Fruit fly (Drosophila melanogaster) whole organism, pupa: ENCODE measurements around the gene sle.

Source experiments
- CG10348 ChIP-seq: fragments of 200-800 bp; sonication (Bioruptor generic); IDR thresholded peaks from 2 replicates; pipeline ENCODE4 v1.3.6; 2022; ENCODE audit warnings: missing biosample characterization, missing genetic modification characterization
- CG14655 ChIP-seq: fragments of 200-800 bp; sonication (Bioruptor generic); optimal IDR thresholded peaks from 3 replicates; lab custom pipeline; 2017; ENCODE audit warnings: mild to moderate bottlenecking, missing biosample characterization, missing genetic modification reagents, missing genetic modification characterization
- CG15710 ChIP-seq: fragments of 200-800 bp; sonication (Bioruptor generic); optimal IDR thresholded peaks from 2 replicates; lab custom pipeline; 2018; ENCODE audit warnings: missing biosample characterization, mild to moderate bottlenecking, missing genetic modification characterization, moderate library complexity
- CG32121 ChIP-seq: fragments of 200-800 bp; sonication (Bioruptor generic); IDR thresholded peaks from 2 replicates; pipeline ENCODE4 v1.3.6; 2022; ENCODE audit warnings: missing biosample characterization, missing genetic modification characterization
- CG34367 ChIP-seq: fragments of 200-800 bp; sonication (Bioruptor generic); optimal IDR thresholded peaks from 2 replicates; lab custom pipeline; 2018; ENCODE audit warnings: missing biosample characterization, mild to moderate bottlenecking, missing genetic modification characterization
- CG8159 ChIP-seq: fragments of 200-800 bp; sonication (Bioruptor generic); optimal IDR thresholded peaks from 3 replicates; lab custom pipeline; 2018; ENCODE audit warnings: missing biosample characterization, mild to moderate bottlenecking, missing genetic modification characterization, moderate library complexity
- CG8301 ChIP-seq: fragments of 200-800 bp; sonication (Bioruptor generic); optimal IDR thresholded peaks from 2 replicates; lab custom pipeline; 2018; ENCODE audit warnings: missing biosample characterization, mild to moderate bottlenecking, missing genetic modification characterization
- D1 ChIP-seq: fragments of 200-800 bp; sonication (Bioruptor generic); optimal IDR thresholded peaks from 2 replicates; lab custom pipeline; 2018; ENCODE audit warnings: missing biosample characterization, mild to moderate bottlenecking, missing genetic modification characterization, moderate library complexity
- EcR ChIP-seq: fragments of 200-800 bp; sonication (Bioruptor generic); optimal IDR thresholded peaks from 3 replicates; lab custom pipeline; 2019; ENCODE audit warnings: missing biosample characterization, missing genetic modification characterization, mild to moderate bottlenecking, moderate library complexity, missing genetic modification reagents
- Pif1B ChIP-seq: fragments of 200-800 bp; sonication (Bioruptor generic); optimal IDR thresholded peaks from 3 replicates; lab custom pipeline; 2016; ENCODE audit warnings: missing biosample characterization, missing genetic modification characterization
- gl ChIP-seq: fragments of 200-800 bp; sonication (Bioruptor generic); optimal IDR thresholded peaks from 2 replicates; lab custom pipeline; 2018; ENCODE audit warnings: missing biosample characterization, mild to moderate bottlenecking, missing genetic modification characterization

The sle gene

dm6 chr3R:10378989-10379388 lies 46.1 kb downstream of the sle start:
- TF ChIP-seq gl (tag; lab: Kevin White, UChicago) = no peak
- TF ChIP-seq CG14655 (GFP tag; lab: Kevin White, UChicago) = peak; percentile 24
- TF ChIP-seq CG10348 (GFP tag; lab: Robert Waterston, UW) = no peak

dm6 chr3R:10379409-10379808 lies 46.5 kb downstream of the sle start:
- TF ChIP-seq CG15710 (tag; lab: Kevin White, UChicago) = no peak
- TF ChIP-seq EcR (GFP tag; lab: Kevin White, UChicago) = no peak
- TF ChIP-seq D1 = no peak
- TF ChIP-seq CG8159 (tag; lab: Kevin White, UChicago) = no peak
- TF ChIP-seq CG32121 (GFP tag; lab: Robert Waterston, UW) = no peak
- no peak for TF ChIP-seq CG34367 (tag; lab: Kevin White, UChicago)

- no peak for TF ChIP-seq Pif1B (GFP tag; lab: Kevin White, UChicago)
- TF ChIP-seq CG8301 (tag; lab: Kevin White, UChicago) = peak; percentile 43
- TF ChIP-seq CG14655 (GFP tag; lab: Kevin White, UChicago) = peak; percentile 30
Observed at dm6 chr3R:10380025-10380424, 47.1 kb downstream of the sle start.
